Worm (Caenorhabditis elegans) whole organism, L4 larva: ENCODE results near the gene C09E7.4.

Source experiments
- F37D6.2 ChIP-seq: sonication (generic microtip); optimal IDR thresholded peaks from 2 replicates; lab custom pipeline; 2016; ENCODE audit warnings: mild to moderate bottlenecking, missing genetic modification characterization, missing compliant biosample characterization
- F44E2.7 ChIP-seq: fragments of 200-800 bp; sonication (Bioruptor generic); IDR thresholded peaks from 2 replicates; pipeline ENCODE4 v2.1.2; 2022; ENCODE audit warnings: missing genetic modification characterization, missing compliant biosample characterization
- R02D3.7 ChIP-seq: fragments of 150-350 bp; sonication (generic microtip); optimal IDR thresholded peaks from 3 replicates; lab custom pipeline; 2014; ENCODE audit warnings: missing biosample characterization, missing genetic modification characterization
- T20F7.1 ChIP-seq: fragments of 200-800 bp; sonication (Bioruptor generic); optimal IDR thresholded peaks from 2 replicates; lab custom pipeline; 2018; ENCODE audit warnings: mild to moderate bottlenecking, missing genetic modification characterization, missing compliant biosample characterization
- ZK337.2 ChIP-seq: fragments of 200-800 bp; sonication (Bioruptor generic); IDR thresholded peaks from 2 replicates; pipeline ENCODE4 v1.3.6; 2022; ENCODE audit warnings: missing genetic modification reagents, missing genetic modification characterization, missing compliant biosample characterization
- aha-1 ChIP-seq: fragments of 150-350 bp; peaks from one replicate; lab custom pipeline; 2014; ENCODE audit warnings: missing biosample characterization, missing genetic modification characterization
- ceh-28 ChIP-seq: fragments of 150-350 bp; optimal IDR thresholded peaks from 2 replicates; lab custom pipeline; 2014; ENCODE audit warnings: missing biosample characterization, missing genetic modification reagents, missing genetic modification characterization
- ceh-44 ChIP-seq: fragments of 200-800 bp; sonication (Bioruptor generic); IDR thresholded peaks from 2 replicates; pipeline ENCODE4 v1.3.6; 2022; ENCODE audit warnings: missing genetic modification reagents, missing genetic modification characterization, missing compliant biosample characterization
- ceh-62 ChIP-seq: sonication (generic microtip); optimal IDR thresholded peaks from 2 replicates; lab custom pipeline; 2017; ENCODE audit warnings: missing biosample characterization, missing genetic modification characterization
- ceh-82 ChIP-seq: sonication (generic microtip); optimal IDR thresholded peaks from 2 replicates; lab custom pipeline; 2017; ENCODE audit warnings: missing biosample characterization, missing genetic modification characterization
- cey-2 ChIP-seq: sonication (generic microtip); optimal IDR thresholded peaks from 3 replicates; lab custom pipeline; 2017; ENCODE audit warnings: missing genetic modification characterization, mild to moderate bottlenecking, missing compliant biosample characterization, antibody characterized with exemption, borderline replicate concordance; ENCODE audit not compliant: insufficient read depth
- daf-16 ChIP-seq, 3 experiments: sonication (generic microtip); optimal IDR thresholded peaks; 2 replicates each; lab custom pipeline; 2016 to 2017; ENCODE audit warnings: missing genetic modification characterization in 3 of 3, missing genetic modification reagents in 3 of 3, mild to moderate bottlenecking in 2 of 3, missing compliant biosample characterization in 2 of 3, missing biosample characterization in 1 of 3, moderate library complexity in 1 of 3
- dmd-6 ChIP-seq: fragments of 200-800 bp; sonication (Bioruptor generic); IDR thresholded peaks from 2 replicates; pipeline ENCODE4 v1.3.6; 2022; ENCODE audit warnings: missing genetic modification reagents, missing genetic modification characterization, missing compliant biosample characterization
- duxl-1 ChIP-seq: sonication (generic microtip); optimal IDR thresholded peaks from 2 replicates; lab custom pipeline; 2016; ENCODE audit warnings: mild to moderate bottlenecking, missing genetic modification characterization, moderate library complexity, missing compliant biosample characterization; ENCODE audit not compliant: poor library complexity
- egl-27 ChIP-seq: sonication (generic microtip); optimal IDR thresholded peaks from 3 replicates; lab custom pipeline; 2017; ENCODE audit warnings: missing biosample characterization, missing genetic modification reagents, missing genetic modification characterization
- fkh-10 ChIP-seq: fragments of 150-350 bp; optimal IDR thresholded peaks from 2 replicates; lab custom pipeline; 2014; ENCODE audit warnings: missing biosample characterization, missing genetic modification reagents, missing genetic modification characterization
- hif-1 ChIP-seq, 2 experiments: sonication (generic microtip); optimal IDR thresholded peaks; 2 replicates each; lab custom pipeline; 2016 to 2017; ENCODE audit warnings: missing compliant biosample characterization in 2 of 2, missing genetic modification characterization in 2 of 2, missing genetic modification reagents in 2 of 2, missing genotype in 2 of 2, mild to moderate bottlenecking in 1 of 2
- hlh-30 ChIP-seq: sonication (generic microtip); optimal IDR thresholded peaks from 2 replicates; lab custom pipeline; 2017; ENCODE audit warnings: antibody characterized with exemption, mild to moderate bottlenecking, missing genetic modification characterization, missing compliant biosample characterization; ENCODE audit not compliant: insufficient read depth
- lim-7 ChIP-seq: fragments of 200-800 bp; sonication (Bioruptor generic); IDR thresholded peaks from 2 replicates; pipeline ENCODE4 v1.3.6; 2022; ENCODE audit warnings: missing genetic modification characterization, missing compliant biosample characterization
- lin-1 ChIP-seq: fragments of 200-800 bp; sonication (Bioruptor generic); IDR thresholded peaks from 2 replicates; pipeline ENCODE4 v1.3.6; 2022; ENCODE audit warnings: missing genetic modification reagents, missing genetic modification characterization, missing compliant biosample characterization
- lin-15B ChIP-seq: fragments of 150-350 bp; sonication (generic microtip); optimal IDR thresholded peaks from 3 replicates; lab custom pipeline; 2014; ENCODE audit warnings: missing biosample characterization, missing genetic modification characterization
- lin-29 ChIP-seq: fragments of 200-800 bp; sonication (Bioruptor generic); IDR thresholded peaks from 2 replicates; pipeline ENCODE4 v1.3.6; 2022; ENCODE audit warnings: missing genetic modification reagents, missing genetic modification characterization, missing compliant biosample characterization
- lin-38 ChIP-seq: fragments of 200-800 bp; sonication (Bioruptor generic); IDR thresholded peaks from 2 replicates; pipeline ENCODE4 v1.3.6; 2022; ENCODE audit warnings: missing genetic modification reagents, missing genetic modification characterization, missing compliant biosample characterization
- lin-39 ChIP-seq: fragments of 150-350 bp; optimal IDR thresholded peaks from 2 replicates; lab custom pipeline; 2014; ENCODE audit warnings: missing biosample characterization, missing genetic modification reagents, missing genetic modification characterization
- madf-5 ChIP-seq, 2 experiments: fragments of 200-800 bp; sonication (Bioruptor generic); IDR thresholded peaks; 2 replicates each; pipeline ENCODE4 v1.3.6; 2022; ENCODE audit warnings: missing compliant biosample characterization in 2 of 2, missing genetic modification characterization in 2 of 2
- mdt-29 ChIP-seq: fragments of 200-800 bp; sonication (Bioruptor generic); IDR thresholded peaks from 2 replicates; pipeline ENCODE4 v1.3.6; 2022; ENCODE audit warnings: missing genetic modification reagents, missing genetic modification characterization, missing compliant biosample characterization
- mep-1 ChIP-seq: fragments of 150-350 bp; sonication (generic microtip); optimal IDR thresholded peaks from 3 replicates; lab custom pipeline; 2014; ENCODE audit warnings: missing biosample characterization, missing genetic modification characterization
- nhr-10 ChIP-seq: fragments of 150-350 bp; optimal IDR thresholded peaks from 2 replicates; lab custom pipeline; 2014; ENCODE audit warnings: missing biosample characterization, missing genetic modification characterization
- nhr-102 ChIP-seq: sonication (generic microtip); optimal IDR thresholded peaks from 2 replicates; lab custom pipeline; 2016; ENCODE audit warnings: mild to moderate bottlenecking, missing genetic modification characterization, moderate library complexity, missing compliant biosample characterization
- nhr-111 ChIP-seq: fragments of 200-800 bp; sonication (Bioruptor generic); optimal IDR thresholded peaks from 2 replicates; lab custom pipeline; 2018; ENCODE audit warnings: mild to moderate bottlenecking, missing genetic modification characterization, missing compliant biosample characterization
- nhr-237 ChIP-seq: sonication (generic microtip); optimal IDR thresholded peaks from 2 replicates; lab custom pipeline; 2017; ENCODE audit warnings: missing biosample characterization, missing genetic modification characterization
- nhr-41 ChIP-seq: fragments of 200-800 bp; sonication (Bioruptor generic); IDR thresholded peaks from 2 replicates; pipeline ENCODE4 v1.3.6; 2022; ENCODE audit warnings: missing genetic modification reagents, missing genetic modification characterization, missing compliant biosample characterization
- nhr-6 ChIP-seq: fragments of 150-350 bp; optimal IDR thresholded peaks from 2 replicates; lab custom pipeline; 2014; ENCODE audit warnings: missing biosample characterization, missing genetic modification characterization
- nhr-76 ChIP-seq: fragments of 150-350 bp; optimal IDR thresholded peaks from 2 replicates; lab custom pipeline; 2014; ENCODE audit warnings: missing biosample characterization, missing genetic modification characterization
- saeg-2 ChIP-seq: fragments of 200-800 bp; sonication (Bioruptor generic); IDR thresholded peaks from 2 replicates; pipeline ENCODE4 v1.3.6; 2022; ENCODE audit warnings: missing genetic modification reagents, missing genetic modification characterization, missing compliant biosample characterization
- sdz-12 ChIP-seq: fragments of 200-800 bp; sonication (Bioruptor generic); optimal IDR thresholded peaks from 2 replicates; lab custom pipeline; 2018; ENCODE audit warnings: mild to moderate bottlenecking, missing genetic modification characterization, missing compliant biosample characterization
- skn-1 ChIP-seq: fragments of 150-350 bp; optimal IDR thresholded peaks from 2 replicates; lab custom pipeline; 2014; ENCODE audit warnings: missing biosample characterization, missing genetic modification characterization
- snpc-1.2 ChIP-seq: fragments of 200-800 bp; sonication (Bioruptor generic); IDR thresholded peaks from 2 replicates; pipeline ENCODE4 v1.3.6; 2022; ENCODE audit warnings: missing genetic modification reagents, missing genetic modification characterization, missing compliant biosample characterization
- spr-3 ChIP-seq: fragments of 200-800 bp; sonication (Bioruptor generic); optimal IDR thresholded peaks from 2 replicates; lab custom pipeline; 2018; ENCODE audit warnings: mild to moderate bottlenecking, missing genetic modification characterization, missing compliant biosample characterization
- zfp-2 ChIP-seq: sonication (generic microtip); optimal IDR thresholded peaks from 2 replicates; lab custom pipeline; 2016; ENCODE audit warnings: mild to moderate bottlenecking, missing genetic modification characterization, missing compliant biosample characterization

The C09E7.4 gene

DNA sequence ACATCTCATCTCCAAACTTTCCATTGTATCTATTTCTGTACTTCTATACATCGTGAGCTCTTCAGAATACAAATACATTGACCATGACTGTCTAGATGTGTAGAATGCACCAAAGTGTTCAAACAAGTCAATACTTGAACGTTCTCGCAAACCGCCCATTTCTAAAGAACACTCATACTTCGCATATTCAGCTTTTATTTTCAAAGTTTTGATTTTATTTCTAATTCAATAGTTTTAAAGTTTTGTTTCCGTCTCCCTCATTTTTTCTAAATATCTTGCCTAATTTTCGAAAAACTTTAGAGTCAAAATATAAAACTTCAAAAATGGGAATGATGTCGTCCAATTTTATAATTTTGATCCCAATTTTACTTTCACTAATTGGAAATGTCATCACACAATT, 8.9 kb downstream of the C09E7.4 start, which contains the start of gene pqn-10:
Gene pqn-10 (plus strand): TSS at position 301 of the 400 bp plus-strand sequence.
- no peak for TF ChIP-seq spr-3
- no peak for TF ChIP-seq F44E2.7 (GFP tag; lab: Robert Waterston, UW)
- no peak for TF ChIP-seq ceh-62 (tag; lab: Kevin White, UChicago)
- no peak for TF ChIP-seq sdz-12
- TF ChIP-seq skn-1, result no peak
- no peak for TF ChIP-seq egl-27 (tag; lab: Kevin White, UChicago)
- TF ChIP-seq cey-2 (tag; lab: Kevin White, UChicago), result no peak
- TF ChIP-seq ceh-44, result no peak
- TF ChIP-seq lim-7 (GFP tag; lab: Robert Waterston, UW), result no peak
- no peak for TF ChIP-seq lin-1
- TF ChIP-seq aha-1, result no peak
- TF ChIP-seq ceh-82 (tag; lab: Kevin White, UChicago), result no peak
- TF ChIP-seq saeg-2 (GFP tag; lab: Robert Waterston, UW), result no peak
- TF ChIP-seq mep-1, result no peak
- TF ChIP-seq ZK337.2 (GFP tag; lab: Robert Waterston, UW), result no peak
- TF ChIP-seq hif-1 (tag; optimal IDR thresholded peaks at IDR 0.05; lab: Kevin White, UChicago), result no peak
- no peak for TF ChIP-seq nhr-41 (GFP tag; lab: Robert Waterston, UW)
- no peak for TF ChIP-seq nhr-10 (tag; lab: Kevin White, UChicago)
- TF ChIP-seq T20F7.1 (GFP tag; lab: Kevin White, UChicago), result no peak

DNA sequence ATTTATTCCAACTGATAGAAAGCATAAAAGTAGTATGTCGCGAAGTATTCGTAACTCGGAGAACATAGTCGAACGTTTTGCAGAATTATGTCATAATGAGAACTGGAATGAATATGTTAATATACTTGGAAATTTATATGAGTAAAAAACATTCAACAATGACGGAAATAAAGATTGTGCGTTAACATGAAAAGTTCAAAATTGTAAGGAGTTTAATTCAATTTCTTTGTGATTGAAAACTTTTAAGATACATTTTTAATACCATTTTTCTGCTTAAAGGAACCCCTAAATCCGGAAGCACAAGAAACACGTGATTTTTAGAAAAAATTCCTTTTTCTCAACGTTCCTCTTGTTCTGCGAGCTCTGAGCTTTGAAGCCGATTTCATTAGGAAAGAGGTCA, 11.2 kb downstream of the C09E7.4 start, which contains the start of gene oig-1:
Gene oig-1 (minus strand): TSS at position 101 of the 400 bp plus-strand sequence.
- TF ChIP-seq R02D3.7 (tag; lab: Kevin White, UChicago) (no peak), duxl-1 (tag; lab: Kevin White, UChicago) (no peak), lin-39 (no peak), snpc-1.2 (no peak), nhr-237 (tag; lab: Kevin White, UChicago) (no peak), fkh-10 (no peak), lin-29 (GFP tag; lab: Robert Waterston, UW) (no peak), lim-7 (GFP tag; lab: Robert Waterston, UW) (no peak), egl-27 (tag; lab: Kevin White, UChicago) (no peak), nhr-102 (tag; lab: Kevin White, UChicago) (no peak)

DNA sequence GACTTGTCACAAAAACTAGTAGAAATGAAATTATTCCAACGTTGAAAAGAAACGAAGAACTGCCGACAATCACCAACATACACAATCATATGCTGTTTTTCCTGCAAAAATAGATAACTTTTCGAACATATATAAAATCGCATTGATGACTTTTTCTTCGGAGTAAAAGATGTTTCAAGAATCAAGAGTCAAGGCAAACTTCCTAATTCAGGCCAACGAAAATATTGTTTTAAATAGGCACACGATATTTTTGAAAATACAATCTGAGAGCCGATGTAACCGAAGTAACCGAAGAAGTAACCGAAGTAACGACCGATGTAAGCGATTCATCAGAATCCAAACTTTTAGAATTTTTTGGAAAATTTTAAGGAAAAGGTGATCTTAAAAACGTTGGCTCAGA, 16.8 kb downstream of the C09E7.4 start, which contains the start of gene C09E7.10:
Gene C09E7.10 (minus strand): TSS at position 101 of the 400 bp plus-strand sequence.
- no peak for TF ChIP-seq egl-27 (tag; lab: Kevin White, UChicago)
- TF ChIP-seq, all 104 proteins: peak for 0

DNA sequence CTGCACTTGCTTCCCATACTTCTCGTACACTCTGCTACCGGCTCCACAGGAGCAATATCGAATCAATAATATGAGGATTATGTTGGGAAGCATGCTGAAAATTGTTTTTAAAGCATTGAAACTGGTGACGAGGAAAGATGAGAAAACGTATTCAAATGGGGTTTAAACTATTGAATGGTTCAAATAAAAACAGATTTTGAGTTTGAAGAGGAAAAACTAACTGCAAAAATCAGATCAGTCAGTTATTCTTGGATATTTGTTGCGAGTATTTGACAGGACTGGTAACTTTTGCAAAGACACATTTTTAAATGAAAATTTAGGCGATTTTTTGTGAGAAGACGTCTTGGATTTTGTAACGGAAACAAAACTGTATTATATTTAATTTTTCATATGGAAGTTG, 22.1 kb downstream of the C09E7.4 start, which contains the start of gene acr-5:
Gene acr-5 (minus strand): TSS at position 101 of the 400 bp plus-strand sequence.
- TF ChIP-seq lin-39 (no peak), nhr-6 (tag; lab: Kevin White, UChicago) (no peak), ceh-28 (tag; lab: Kevin White, UChicago) (no peak), ceh-82 (tag; lab: Kevin White, UChicago) (no peak), madf-5 (GFP tag; IDR thresholded peaks at IDR 0.05; lab: Robert Waterston, UW) (no peak), F37D6.2 (no peak), nhr-111 (GFP tag; lab: Kevin White, UChicago) (no peak), hif-1 (tag; optimal IDR thresholded peaks at IDR 0.05; lab: Kevin White, UChicago) (no peak), nhr-237 (tag; lab: Kevin White, UChicago) (no peak), lin-38 (GFP tag; lab: Robert Waterston, UW) (no peak), lin-15B (tag; lab: Kevin White, UChicago) (no peak), nhr-76 (tag; lab: Kevin White, UChicago) (no peak), dmd-6 (GFP tag; lab: Robert Waterston, UW) (no peak), hlh-30 (no peak), mep-1 (no peak), daf-16 (GFP tag; optimal IDR thresholded peaks at IDR 0.05; lab: Kevin White, UChicago) (no peak), daf-16 (tag; optimal IDR thresholded peaks at IDR 0.05; lab: Kevin White, UChicago) (no peak), mdt-29 (GFP tag; lab: Robert Waterston, UW) (no peak), zfp-2 (tag; lab: Kevin White, UChicago) (no peak)
